Fruit fly (Drosophila melanogaster): ENCODE data around the gene CG12347.

DNA sequence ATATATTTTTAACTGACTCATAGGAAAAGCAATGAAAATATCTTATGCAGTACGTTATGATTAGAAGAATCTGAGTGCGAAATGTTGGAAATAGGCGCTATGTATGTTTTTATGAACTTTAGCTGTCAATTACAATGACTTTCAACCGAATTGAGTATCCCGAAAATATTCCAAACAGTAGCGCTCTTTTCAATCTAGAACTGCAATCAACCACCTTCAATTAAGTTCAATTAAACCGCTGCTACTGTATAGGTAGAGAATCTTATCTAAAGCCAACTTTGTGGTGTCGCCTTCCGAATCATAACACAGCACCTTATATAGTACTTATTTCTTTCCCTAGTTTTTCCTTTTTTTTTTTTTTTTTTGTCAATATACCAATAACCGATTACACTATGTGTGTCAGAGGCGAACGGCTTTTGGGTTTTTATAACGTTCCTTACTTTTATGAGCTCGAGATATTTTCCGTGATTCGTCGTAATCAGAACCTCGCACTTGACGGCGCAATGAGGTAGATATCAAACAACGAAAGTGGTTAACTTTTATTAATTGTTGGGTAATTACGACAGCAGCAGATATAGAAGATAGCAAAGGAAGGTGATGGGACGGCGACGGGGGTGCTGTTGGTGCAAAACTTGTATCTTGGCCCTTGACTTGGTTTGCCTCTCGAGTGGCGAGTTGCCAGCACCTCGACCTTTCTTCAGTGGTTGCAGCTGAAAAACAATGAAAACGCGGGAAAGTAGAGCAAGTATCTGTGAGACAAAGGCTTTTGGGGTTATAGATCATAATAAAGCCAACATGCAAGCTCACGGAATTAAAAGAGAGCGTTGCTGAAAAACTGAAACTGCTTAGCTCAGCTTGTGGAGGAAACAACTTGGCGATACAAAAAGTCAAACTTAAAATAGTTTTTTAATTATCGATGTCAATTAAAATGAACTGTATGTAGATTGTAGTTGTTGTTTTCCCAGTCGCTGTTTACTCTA is 42.3 kb downstream of the CG12347 start:
- no peak for TF ChIP-seq CTCF (optimal IDR thresholded peaks at IDR 0.05)
- TF ChIP-seq CG8478 (optimal IDR thresholded peaks at IDR 0.05), result no peak
